Worm (Caenorhabditis elegans) whole organism, mixed stage, embryonic: Measurements from ENCODE around the gene zfp-3.

Experiments
- M03D4.4 ChIP-seq: sonication (generic microtip); optimal IDR thresholded peaks from 2 replicates; lab custom pipeline; 2017; ENCODE audit warnings: mild to moderate bottlenecking, missing genetic modification characterization, missing compliant biosample characterization
- bed-3 ChIP-seq: fragments of 200-800 bp; sonication (Bioruptor generic); optimal IDR thresholded peaks from 3 replicates; lab custom pipeline; 2018; ENCODE audit warnings: mild to moderate bottlenecking, missing genetic modification characterization, moderate library complexity, missing compliant biosample characterization
- blmp-1 ChIP-seq: fragments of 150-350 bp; optimal IDR thresholded peaks from 2 replicates; lab custom pipeline; 2014; ENCODE audit warnings: missing biosample characterization, missing genetic modification characterization
- ceh-43 ChIP-seq: fragments of 200-800 bp; sonication (Bioruptor generic); optimal IDR thresholded peaks from 2 replicates; lab custom pipeline; 2018; ENCODE audit warnings: mild to moderate bottlenecking, missing genetic modification characterization, moderate library complexity, missing compliant biosample characterization
- ceh-83 ChIP-seq: fragments of 200-800 bp; sonication (Bioruptor generic); optimal IDR thresholded peaks from 2 replicates; lab custom pipeline; 2018; ENCODE audit warnings: mild to moderate bottlenecking, missing genetic modification characterization, missing compliant biosample characterization
- ces-1 ChIP-seq: fragments of 150-350 bp; optimal IDR thresholded peaks from 2 replicates; lab custom pipeline; 2014; ENCODE audit warnings: missing biosample characterization, missing genetic modification reagents, missing genetic modification characterization
- cnd-1 ChIP-seq: fragments of 200-800 bp; sonication (Bioruptor generic); optimal IDR thresholded peaks from 2 replicates; lab custom pipeline; 2018; ENCODE audit warnings: mild to moderate bottlenecking, missing genetic modification characterization, missing compliant biosample characterization
- drap-1 ChIP-seq: fragments of 200-800 bp; sonication (Bioruptor generic); optimal IDR thresholded peaks from 3 replicates; lab custom pipeline; 2018; ENCODE audit warnings: mild to moderate bottlenecking, missing genetic modification characterization, missing compliant biosample characterization
- elt-1 ChIP-seq: sonication (generic microtip); optimal IDR thresholded peaks from 2 replicates; lab custom pipeline; 2017; ENCODE audit warnings: missing genetic modification characterization, mild to moderate bottlenecking, missing compliant biosample characterization, antibody characterized with exemption, moderate library complexity, borderline replicate concordance; ENCODE audit not compliant: insufficient read depth
- elt-3 ChIP-seq: fragments of 150-350 bp; optimal IDR thresholded peaks from 2 replicates; lab custom pipeline; 2014; ENCODE audit warnings: missing biosample characterization, missing genetic modification characterization
- flh-1 ChIP-seq: fragments of 200-800 bp; sonication (Bioruptor generic); optimal IDR thresholded peaks from 2 replicates; lab custom pipeline; 2018; ENCODE audit warnings: mild to moderate bottlenecking, missing genetic modification characterization, moderate library complexity, missing compliant biosample characterization
- ham-2 ChIP-seq: fragments of 200-800 bp; sonication (Bioruptor generic); optimal IDR thresholded peaks from 2 replicates; lab custom pipeline; 2018; ENCODE audit warnings: mild to moderate bottlenecking, missing genetic modification characterization, missing compliant biosample characterization
- hlh-1 ChIP-seq: fragments of 150-350 bp; optimal IDR thresholded peaks from 2 replicates; lab custom pipeline; 2014; ENCODE audit warnings: missing biosample characterization, missing genetic modification reagents, missing genetic modification characterization
- lin-13 ChIP-seq: fragments of 150-350 bp; optimal IDR thresholded peaks from 2 replicates; lab custom pipeline; 2014; ENCODE audit warnings: missing biosample characterization, missing genetic modification characterization
- lin-32 ChIP-seq: fragments of 200-800 bp; sonication (Bioruptor generic); optimal IDR thresholded peaks from 2 replicates; lab custom pipeline; 2018; ENCODE audit warnings: mild to moderate bottlenecking, missing genetic modification characterization, missing compliant biosample characterization
- lsy-2 ChIP-seq: fragments of 150-350 bp; optimal IDR thresholded peaks from 2 replicates; lab custom pipeline; 2014; ENCODE audit warnings: missing biosample characterization, missing genetic modification characterization
- mab-5 ChIP-seq: fragments of 150-350 bp; optimal IDR thresholded peaks from 2 replicates; lab custom pipeline; 2014; ENCODE audit warnings: missing biosample characterization, missing genetic modification characterization
- mep-1 ChIP-seq: fragments of 150-350 bp; optimal IDR thresholded peaks from 2 replicates; lab custom pipeline; 2017; ENCODE audit warnings: missing biosample characterization, missing genetic modification reagents, missing genetic modification characterization, inconsistent platforms
- mls-2 ChIP-seq: sonication (generic microtip); optimal IDR thresholded peaks from 2 replicates; lab custom pipeline; 2016; ENCODE audit warnings: mild to moderate bottlenecking, missing genetic modification characterization, moderate library complexity, missing compliant biosample characterization
- nhr-12 ChIP-seq: fragments of 150-350 bp; optimal IDR thresholded peaks from 2 replicates; lab custom pipeline; 2014; ENCODE audit warnings: missing biosample characterization, missing genetic modification characterization
- nhr-2 ChIP-seq: fragments of 150-350 bp; optimal IDR thresholded peaks from 2 replicates; lab custom pipeline; 2014; ENCODE audit warnings: missing biosample characterization, missing genetic modification characterization
- nhr-237 ChIP-seq: fragments of 150-350 bp; optimal IDR thresholded peaks from 2 replicates; lab custom pipeline; 2014; ENCODE audit warnings: missing biosample characterization, missing genetic modification characterization
- nhr-28 ChIP-seq: fragments of 150-350 bp; optimal IDR thresholded peaks from 2 replicates; lab custom pipeline; 2014; ENCODE audit warnings: missing biosample characterization, missing genetic modification characterization
- nhr-76 ChIP-seq: sonication (generic microtip); optimal IDR thresholded peaks from 2 replicates; lab custom pipeline; 2017; ENCODE audit warnings: missing biosample characterization, missing genetic modification characterization
- pha-4 ChIP-seq: fragments of 150-350 bp; optimal IDR thresholded peaks from 2 replicates; lab custom pipeline; 2018; ENCODE audit warnings: missing biosample characterization, missing genetic modification reagents, missing genetic modification characterization
- sem-2 ChIP-seq: fragments of 200-800 bp; sonication (Bioruptor generic); optimal IDR thresholded peaks from 2 replicates; lab custom pipeline; 2018; ENCODE audit warnings: mild to moderate bottlenecking, missing genetic modification characterization, missing compliant biosample characterization
- snpc-4 ChIP-seq: fragments of 150-350 bp; optimal IDR thresholded peaks from 2 replicates; lab custom pipeline; 2014; ENCODE audit warnings: missing biosample characterization, missing genetic modification characterization
- sptf-1 ChIP-seq: sonication (generic microtip); optimal IDR thresholded peaks from 2 replicates; lab custom pipeline; 2017; ENCODE audit warnings: mild to moderate bottlenecking, missing genetic modification characterization, moderate library complexity, missing compliant biosample characterization
- tbx-8 ChIP-seq: fragments of 200-800 bp; sonication (Bioruptor generic); optimal IDR thresholded peaks from 2 replicates; lab custom pipeline; 2018; ENCODE audit warnings: mild to moderate bottlenecking, missing genetic modification characterization, moderate library complexity, missing compliant biosample characterization
- unc-120 ChIP-seq: sonication (generic microtip); optimal IDR thresholded peaks from 2 replicates; lab custom pipeline; 2017; ENCODE audit warnings: missing genetic modification characterization, missing compliant biosample characterization; ENCODE audit not compliant: poor library complexity, severe bottlenecking
- unc-39 ChIP-seq: fragments of 150-350 bp; optimal IDR thresholded peaks from 2 replicates; lab custom pipeline; 2014; ENCODE audit warnings: missing biosample characterization, missing genetic modification characterization
- unc-62 ChIP-seq: fragments of 150-350 bp; optimal IDR thresholded peaks from 2 replicates; lab custom pipeline; 2014; ENCODE audit warnings: missing biosample characterization, missing genetic modification reagents, missing genetic modification characterization
- zip-8 ChIP-seq: fragments of 150-350 bp; optimal IDR thresholded peaks from 2 replicates; lab custom pipeline; 2014; ENCODE audit warnings: missing biosample characterization, missing genetic modification characterization
- ztf-11 ChIP-seq: fragments of 150-350 bp; optimal IDR thresholded peaks from 2 replicates; lab custom pipeline; 2014; ENCODE audit warnings: missing biosample characterization, missing genetic modification characterization

zfp-3 gene

DNA sequence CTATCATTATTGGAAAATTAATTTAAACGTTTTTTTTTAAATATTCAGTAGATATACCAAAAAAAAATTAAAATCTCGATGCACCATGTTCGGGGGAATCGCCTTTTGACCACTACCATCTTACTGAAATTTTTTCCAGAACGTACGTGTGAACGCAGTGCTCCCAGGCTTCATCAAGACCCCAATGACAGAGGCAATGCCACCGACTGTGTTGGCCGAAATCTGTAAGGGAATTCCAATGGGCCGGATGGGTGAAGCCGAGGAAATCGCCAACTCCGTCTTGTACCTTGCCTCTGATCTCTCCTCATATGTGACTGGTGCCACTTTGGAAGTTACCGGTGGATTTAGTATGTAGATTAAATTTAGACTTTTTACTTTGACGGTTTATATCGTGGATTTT, 42.3 kb upstream of the zfp-3 start:
- TF ChIP-seq nhr-28 (tag; lab: Kevin White, UChicago) (no peak), nhr-12 (tag; lab: Kevin White, UChicago) (no peak), elt-1 (tag; lab: Kevin White, UChicago) (no peak), bed-3 (no peak), mab-5 (tag; lab: Kevin White, UChicago) (no peak), unc-62 (GFP tag; lab: Kevin White, UChicago) (no peak), unc-120 (tag; lab: Kevin White, UChicago) (no peak), tbx-8 (GFP tag; lab: Kevin White, UChicago) (no peak), zip-8 (tag; lab: Kevin White, UChicago) (no peak), ces-1 (GFP tag; lab: Kevin White, UChicago) (no peak), ztf-11 (tag; lab: Kevin White, UChicago) (no peak), nhr-76 (tag; lab: Kevin White, UChicago) (no peak), lin-13 (tag; lab: Kevin White, UChicago) (no peak), drap-1 (GFP tag; lab: Kevin White, UChicago) (no peak), sem-2 (GFP tag; lab: Kevin White, UChicago) (no peak), sptf-1 (no peak), nhr-2 (tag; lab: Kevin White, UChicago) (no peak)

DNA sequence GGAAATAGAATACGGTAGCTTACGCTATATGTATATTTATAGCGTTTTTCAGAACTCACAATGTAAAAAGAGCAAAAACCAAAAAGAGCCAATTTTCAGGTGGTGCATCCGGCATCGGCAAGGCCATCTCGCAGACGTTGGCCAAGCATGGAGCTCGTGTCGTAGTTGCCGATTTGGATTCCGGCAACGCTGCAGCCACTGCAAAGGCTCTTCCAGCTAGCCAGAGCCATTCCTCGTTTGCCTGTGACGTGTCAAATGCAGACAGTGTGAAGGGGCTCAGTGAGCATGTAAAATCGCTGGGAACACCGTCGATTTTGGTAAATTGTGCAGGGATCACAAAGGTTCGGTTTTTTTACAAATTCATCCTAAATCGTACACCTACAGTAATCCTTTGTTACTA, 40.7 kb upstream of the zfp-3 start:
- TF ChIP-seq bed-3 = no peak
- no peak for TF ChIP-seq lin-13 (tag; lab: Kevin White, UChicago)
- TF ChIP-seq flh-1 (GFP tag; lab: Kevin White, UChicago) = no peak
- no peak for TF ChIP-seq mep-1 (tag; lab: Kevin White, UChicago)
- no peak for TF ChIP-seq unc-39
- no peak for TF ChIP-seq cnd-1 (tag; lab: Kevin White, UChicago)
- no peak for TF ChIP-seq unc-62 (GFP tag; lab: Kevin White, UChicago)
- TF ChIP-seq elt-1 (tag; lab: Kevin White, UChicago) = no peak
- TF ChIP-seq hlh-1 = no peak
- no peak for TF ChIP-seq ces-1 (GFP tag; lab: Kevin White, UChicago)
- TF ChIP-seq ham-2 (GFP tag; lab: Kevin White, UChicago) = no peak

DNA sequence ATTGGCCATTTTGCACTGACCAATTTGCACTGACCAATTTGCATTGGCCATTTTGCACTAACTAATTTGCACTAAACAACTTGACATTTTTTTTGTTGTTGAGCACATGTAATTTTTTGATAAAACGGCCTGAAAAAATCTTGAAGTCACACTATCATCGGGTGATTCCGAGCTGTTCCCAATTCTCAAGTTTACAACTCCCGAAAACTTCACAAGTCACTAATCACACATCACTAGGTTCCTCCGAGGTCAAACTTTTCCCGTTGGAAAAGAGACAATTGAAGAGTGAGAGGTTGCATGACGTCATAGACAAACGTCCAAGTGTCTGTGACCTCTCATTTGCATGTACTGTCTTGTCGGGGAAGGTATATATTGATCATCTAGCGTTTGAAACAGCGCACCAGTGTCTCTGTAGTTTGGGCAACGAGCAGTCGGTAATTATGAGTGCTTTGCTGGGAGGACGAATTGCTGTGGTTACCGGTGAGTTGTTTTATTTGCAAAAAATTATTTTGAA, 39.7 kb upstream of the zfp-3 start, which contains the start of the genes D1005.10 and dhs-25:
TSS of gene D1005.10 (minus strand) at position 51 of the 514 bp plus-strand sequence.
TSS of gene dhs-25 (plus strand) at position 398 of the 514 bp plus-strand sequence.
- TF ChIP-seq elt-1 (tag; lab: Kevin White, UChicago) (no peak), hlh-1 (peak; percentile 64), ham-2 (GFP tag; lab: Kevin White, UChicago) (no peak), zip-8 (tag; lab: Kevin White, UChicago) (peak; percentile 55), nhr-237 (tag; lab: Kevin White, UChicago) (peak; percentile 19), pha-4 (peak; percentile 63), mep-1 (tag; lab: Kevin White, UChicago) (peak; percentile 27), lsy-2 (peak; percentile 21), unc-62 (GFP tag; lab: Kevin White, UChicago) (peak; percentile 56)

DNA sequence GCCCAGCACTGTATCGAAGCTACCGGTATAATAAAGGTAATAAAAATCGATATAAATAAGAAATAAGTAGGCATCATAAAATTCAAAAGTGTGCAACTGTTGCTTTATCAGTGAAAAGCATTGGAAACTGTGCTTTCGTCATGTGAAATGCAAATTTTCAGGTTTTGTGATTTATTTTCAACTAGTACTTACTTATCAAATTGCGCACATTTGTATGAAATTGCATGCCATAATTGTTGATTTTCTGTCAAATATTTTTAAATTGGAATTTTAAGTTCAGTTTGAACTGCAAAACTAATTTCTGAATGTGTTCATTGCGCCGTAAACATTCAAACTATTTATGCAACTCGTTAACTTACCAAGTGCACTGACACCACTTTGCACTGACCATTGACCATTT, 39.3 kb upstream of the zfp-3 start, which contains the start of gene D1005.4:
TSS of gene D1005.4 (minus strand) at position 101 of the 400 bp plus-strand sequence.
- TF ChIP-seq pha-4 = no peak
- no peak for TF ChIP-seq ces-1 (GFP tag; lab: Kevin White, UChicago)
- TF ChIP-seq sem-2 (GFP tag; lab: Kevin White, UChicago) = no peak
- no peak for TF ChIP-seq nhr-12 (tag; lab: Kevin White, UChicago)
- no peak for TF ChIP-seq nhr-2 (tag; lab: Kevin White, UChicago)
- TF ChIP-seq lsy-2 = no peak
- no peak for TF ChIP-seq blmp-1 (tag; lab: Kevin White, UChicago)
- no peak for TF ChIP-seq elt-1 (tag; lab: Kevin White, UChicago)
- TF ChIP-seq drap-1 (GFP tag; lab: Kevin White, UChicago) = no peak
- TF ChIP-seq unc-62 (GFP tag; lab: Kevin White, UChicago) = no peak
- TF ChIP-seq M03D4.4 (tag; lab: Kevin White, UChicago) = no peak
- TF ChIP-seq bed-3 = no peak
- TF ChIP-seq ceh-83 = no peak
- TF ChIP-seq nhr-76 (tag; lab: Kevin White, UChicago) = no peak
- no peak for TF ChIP-seq mab-5 (tag; lab: Kevin White, UChicago)
- no peak for TF ChIP-seq unc-39
- no peak for TF ChIP-seq hlh-1
- no peak for TF ChIP-seq ztf-11 (tag; lab: Kevin White, UChicago)

DNA sequence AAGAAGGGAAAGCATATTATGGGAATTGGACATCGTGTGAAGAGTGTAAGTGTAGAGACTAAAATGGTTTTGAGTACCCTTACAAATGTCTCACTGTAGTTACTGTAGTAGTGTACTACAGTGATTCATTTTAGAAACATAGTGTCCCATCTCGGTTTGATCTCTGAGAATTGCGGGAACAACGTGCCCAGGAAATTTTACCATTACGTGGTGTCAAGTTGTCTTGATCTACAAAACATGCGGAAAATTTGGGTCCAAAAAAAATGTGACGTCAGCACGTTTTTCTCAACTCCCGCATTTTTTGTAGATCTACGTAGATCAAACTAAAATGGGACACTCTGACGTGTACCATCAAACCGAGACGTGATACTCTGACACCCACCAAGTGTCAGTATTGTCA, 36.8 kb upstream of the zfp-3 start:
- TF ChIP-seq pha-4 (no peak), hlh-1 (no peak), mls-2 (tag; lab: Kevin White, UChicago) (no peak), snpc-4 (tag; lab: Kevin White, UChicago) (no peak), sem-2 (GFP tag; lab: Kevin White, UChicago) (no peak), ham-2 (GFP tag; lab: Kevin White, UChicago) (no peak), drap-1 (GFP tag; lab: Kevin White, UChicago) (no peak), unc-120 (tag; lab: Kevin White, UChicago) (no peak), elt-3 (no peak), ceh-43 (GFP tag; lab: Kevin White, UChicago) (no peak), blmp-1 (tag; lab: Kevin White, UChicago) (no peak), cnd-1 (tag; lab: Kevin White, UChicago) (no peak), bed-3 (no peak), lin-32 (GFP tag; lab: Kevin White, UChicago) (no peak), flh-1 (GFP tag; lab: Kevin White, UChicago) (no peak), ztf-11 (tag; lab: Kevin White, UChicago) (no peak), ces-1 (GFP tag; lab: Kevin White, UChicago) (no peak)
